Worm (Caenorhabditis elegans) whole organism, midembryonic: ENCODE measurements around the gene mls-2.

Source experiments
- klf-2 ChIP-seq: fragments of 200-800 bp; sonication (Bioruptor generic); conservative IDR thresholded peaks from 2 replicates; pipeline ENCODE4 v1.3.6; 2022; ENCODE audit warnings: missing genetic modification reagents, missing genetic modification characterization, missing compliant biosample characterization
- ref-1 ChIP-seq: fragments of 200-800 bp; sonication (Bioruptor generic); conservative IDR thresholded peaks from 2 replicates; pipeline ENCODE4 v1.3.6; 2022; ENCODE audit warnings: missing genetic modification reagents, missing genetic modification characterization, missing compliant biosample characterization
- tab-1 ChIP-seq: fragments of 200-800 bp; sonication (Bioruptor generic); IDR thresholded peaks from 2 replicates; pipeline ENCODE4 v1.3.6; 2022; ENCODE audit warnings: missing genetic modification characterization, missing compliant biosample characterization
- ztf-29 ChIP-seq: fragments of 200-800 bp; sonication (Bioruptor generic); IDR thresholded peaks from 2 replicates; pipeline ENCODE4 v1.3.6; 2022; ENCODE audit warnings: missing genetic modification reagents, missing genetic modification characterization, missing compliant biosample characterization

DNA sequence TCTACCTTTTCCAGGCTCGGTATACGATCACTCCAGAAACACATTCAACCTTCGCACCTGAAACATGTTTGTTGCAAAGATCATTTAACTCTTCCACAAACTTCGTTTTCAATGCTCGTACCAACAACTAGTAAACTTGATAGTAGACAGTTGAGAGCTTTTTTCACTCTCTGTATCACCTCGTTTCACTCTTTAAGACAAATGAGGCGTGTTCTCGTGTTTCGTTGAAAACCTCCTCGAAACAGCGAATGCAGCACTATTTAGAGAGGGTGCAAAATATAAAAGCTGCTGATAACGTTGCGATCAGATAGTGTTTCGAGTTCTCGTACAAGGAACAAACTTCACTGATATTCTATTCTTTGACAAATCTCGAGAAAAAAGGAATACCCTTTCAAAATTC, 31.5 kb upstream of the mls-2 start, which contains the start of gene F43C9.1:
- TF ChIP-seq klf-2 (GFP tag; lab: Robert Waterston, UW) (no peak), tab-1 (GFP tag; lab: Robert Waterston, UW) (no peak), ztf-29 (GFP tag; lab: Robert Waterston, UW) (no peak), ref-1 (GFP tag; lab: Robert Waterston, UW) (no peak)
